Fruit fly (Drosophila melanogaster) whole organism, embryonic: ENCODE measurements around the gene CG8379.

Experiments used
- CG12769 ChIP-seq: fragments of 200-800 bp; sonication (Bioruptor generic); optimal IDR thresholded peaks from 2 replicates; lab custom pipeline; 2019; ENCODE audit warnings: missing biosample characterization, mild to moderate bottlenecking, missing genetic modification characterization, moderate library complexity
- CG14965 ChIP-seq: fragments of 200-800 bp; sonication (Bioruptor generic); optimal IDR thresholded peaks from 2 replicates; lab custom pipeline; 2016; ENCODE audit warnings: missing biosample characterization, missing genetic modification characterization, borderline replicate concordance
- CG15073 ChIP-seq: fragments of 200-800 bp; sonication (Bioruptor generic); optimal IDR thresholded peaks from 2 replicates; lab custom pipeline; 2016; ENCODE audit warnings: missing biosample characterization, missing genetic modification characterization
- CG1529 ChIP-seq: fragments of 200-800 bp; sonication (Bioruptor generic); optimal IDR thresholded peaks from 3 replicates; lab custom pipeline; 2018; ENCODE audit warnings: missing biosample characterization, missing genetic modification characterization
- CG15601 ChIP-seq: fragments of 200-800 bp; sonication (Bioruptor generic); optimal IDR thresholded peaks from 3 replicates; lab custom pipeline; 2019; ENCODE audit warnings: missing biosample characterization, mild to moderate bottlenecking, missing genetic modification characterization, moderate library complexity
- CG15696 ChIP-seq: fragments of 200-800 bp; sonication (Bioruptor generic); optimal IDR thresholded peaks from 2 replicates; lab custom pipeline; 2019; ENCODE audit warnings: missing biosample characterization, mild to moderate bottlenecking, missing genetic modification characterization, moderate library complexity
- CG1647 ChIP-seq: fragments of 200-800 bp; sonication (Bioruptor generic); optimal IDR thresholded peaks from 3 replicates; lab custom pipeline; 2016; ENCODE audit warnings: missing biosample characterization, missing genetic modification characterization
- CG17568 ChIP-seq: fragments of 200-800 bp; sonication (Bioruptor generic); optimal IDR thresholded peaks from 2 replicates; lab custom pipeline; 2018; ENCODE audit warnings: missing biosample characterization, mild to moderate bottlenecking, missing genetic modification characterization, moderate library complexity
- CG3163 ChIP-seq: fragments of 200-800 bp; sonication (Bioruptor generic); optimal IDR thresholded peaks from 3 replicates; lab custom pipeline; 2016; ENCODE audit warnings: missing biosample characterization, missing genetic modification characterization
- CG32772 ChIP-seq: fragments of 200-800 bp; sonication (Bioruptor generic); IDR thresholded peaks from 2 replicates; pipeline ENCODE4 v1.3.6; 2022; ENCODE audit warnings: missing biosample characterization, missing genetic modification characterization
- CG4707 ChIP-seq: fragments of 200-800 bp; sonication (Bioruptor generic); optimal IDR thresholded peaks from 2 replicates; lab custom pipeline; 2018; ENCODE audit warnings: missing biosample characterization, mild to moderate bottlenecking, missing genetic modification characterization, moderate library complexity
- CG4854 ChIP-seq: fragments of 200-800 bp; sonication (Bioruptor generic); optimal IDR thresholded peaks from 2 replicates; lab custom pipeline; 2016; ENCODE audit warnings: missing biosample characterization, missing genetic modification characterization, inconsistent platforms
- CG6272 ChIP-seq: fragments of 200-800 bp; sonication (Bioruptor generic); IDR thresholded peaks from 2 replicates; pipeline ENCODE4 v1.3.6; 2022; ENCODE audit warnings: missing biosample characterization, missing genetic modification characterization
- CG6689 ChIP-seq: fragments of 200-800 bp; sonication (Bioruptor generic); IDR thresholded peaks from 2 replicates; pipeline ENCODE4 v1.3.6; 2022; ENCODE audit warnings: missing biosample characterization, missing genetic modification characterization
- CG6813 ChIP-seq: fragments of 200-800 bp; sonication (Bioruptor generic); optimal IDR thresholded peaks from 2 replicates; lab custom pipeline; 2017; ENCODE audit warnings: missing biosample characterization, missing genetic modification characterization, mild to moderate bottlenecking, moderate library complexity, missing genetic modification reagents
- CG6854 ChIP-seq: fragments of 200-800 bp; sonication (Bioruptor generic); optimal IDR thresholded peaks from 3 replicates; lab custom pipeline; 2017; ENCODE audit warnings: missing biosample characterization, mild to moderate bottlenecking, missing genetic modification characterization
- CG8944 ChIP-seq: fragments of 200-800 bp; sonication (Bioruptor generic); optimal IDR thresholded peaks from 3 replicates; lab custom pipeline; 2016; ENCODE audit warnings: missing biosample characterization, missing genetic modification characterization
- CG9609 ChIP-seq: fragments of 200-800 bp; sonication (Bioruptor generic); optimal IDR thresholded peaks from 3 replicates; lab custom pipeline; 2016; ENCODE audit warnings: missing biosample characterization, missing genetic modification characterization
- CG9727 ChIP-seq: fragments of 200-800 bp; sonication (Bioruptor generic); optimal IDR thresholded peaks from 3 replicates; lab custom pipeline; 2017; ENCODE audit warnings: missing biosample characterization, mild to moderate bottlenecking, missing genetic modification characterization
- Ets65A ChIP-seq: fragments of 200-800 bp; sonication (Bioruptor generic); peaks from one replicate; lab custom pipeline; 2016; ENCODE audit warnings: missing biosample characterization, missing genetic modification characterization
- Fer2 ChIP-seq: fragments of 200-800 bp; sonication (Bioruptor generic); optimal IDR thresholded peaks from 2 replicates; lab custom pipeline; 2018; ENCODE audit warnings: missing biosample characterization, mild to moderate bottlenecking, missing genetic modification characterization, moderate library complexity
- HHEX ChIP-seq: fragments of 200-800 bp; sonication (Bioruptor generic); optimal IDR thresholded peaks from 3 replicates; lab custom pipeline; 2017; ENCODE audit warnings: missing biosample characterization, mild to moderate bottlenecking, missing genetic modification characterization, missing genetic modification reagents
- Lim3 ChIP-seq: fragments of 200-800 bp; sonication (Bioruptor generic); IDR thresholded peaks from 2 replicates; pipeline ENCODE4 v1.3.6; 2022; ENCODE audit warnings: missing biosample characterization, missing genetic modification characterization
- Lpt ChIP-seq: fragments of >200 bp; optimal IDR thresholded peaks from 2 replicates; lab custom pipeline; 2018; ENCODE audit warnings: missing biosample characterization, missing genetic modification characterization
- Max ChIP-seq: fragments of 200-800 bp; sonication (Bioruptor generic); optimal IDR thresholded peaks from 2 replicates; lab custom pipeline; 2016; ENCODE audit warnings: missing biosample characterization, mild to moderate bottlenecking, missing genetic modification characterization
- Meics ChIP-seq: fragments of 200-800 bp; sonication (Bioruptor generic); optimal IDR thresholded peaks from 2 replicates; lab custom pipeline; 2017; ENCODE audit warnings: missing biosample characterization, mild to moderate bottlenecking, missing genetic modification characterization
- Poxn ChIP-seq: fragments of 200-800 bp; sonication (Bioruptor generic); IDR thresholded peaks from 2 replicates; pipeline ENCODE4 v1.3.6; 2022; ENCODE audit warnings: missing biosample characterization, missing genetic modification characterization
- Sox102F ChIP-seq: fragments of 200-800 bp; sonication (Bioruptor generic); optimal IDR thresholded peaks from 2 replicates; lab custom pipeline; 2018; ENCODE audit warnings: missing biosample characterization, mild to moderate bottlenecking, missing genetic modification characterization, moderate library complexity
- Ssrp ChIP-seq: fragments of 200-800 bp; sonication (Bioruptor generic); optimal IDR thresholded peaks from 2 replicates; lab custom pipeline; 2018; ENCODE audit warnings: missing biosample characterization, mild to moderate bottlenecking, missing genetic modification characterization, moderate library complexity
- ab ChIP-seq: fragments of 200-800 bp; sonication (Bioruptor generic); optimal IDR thresholded peaks from 2 replicates; lab custom pipeline; 2016; ENCODE audit warnings: missing biosample characterization, missing genetic modification characterization
- bowl ChIP-seq: fragments of 200-800 bp; sonication (Bioruptor generic); IDR thresholded peaks from 2 replicates; pipeline ENCODE4 v1.3.6; 2022; ENCODE audit warnings: missing biosample characterization, missing genetic modification characterization
- bsh ChIP-seq, 2 experiments: fragments of 200-800 bp; sonication (Bioruptor generic); optimal IDR thresholded peaks; 2 replicates each; lab custom pipeline; 2017 to 2018; ENCODE audit warnings: mild to moderate bottlenecking in 2 of 2, missing biosample characterization in 2 of 2, missing genetic modification characterization in 2 of 2, moderate library complexity in 1 of 2
- cg ChIP-seq: fragments of 200-800 bp; sonication (Bioruptor generic); optimal IDR thresholded peaks from 3 replicates; lab custom pipeline; 2019; ENCODE audit warnings: missing biosample characterization, mild to moderate bottlenecking, missing genetic modification characterization, moderate library complexity
- corto ChIP-seq: fragments of 200-800 bp; sonication (Bioruptor generic); optimal IDR thresholded peaks from 2 replicates; lab custom pipeline; 2016; ENCODE audit warnings: missing biosample characterization, mild to moderate bottlenecking, missing genetic modification characterization, moderate library complexity
- da ChIP-seq: fragments of 200-800 bp; sonication (Bioruptor generic); optimal IDR thresholded peaks from 2 replicates; lab custom pipeline; 2016; ENCODE audit warnings: missing biosample characterization, missing genetic modification characterization
- dmrt99B ChIP-seq: fragments of 200-800 bp; sonication (Bioruptor generic); optimal IDR thresholded peaks from 2 replicates; lab custom pipeline; 2018; ENCODE audit warnings: missing biosample characterization, mild to moderate bottlenecking, missing genetic modification characterization, moderate library complexity
- ems ChIP-seq: fragments of 200-800 bp; sonication (Bioruptor generic); optimal IDR thresholded peaks from 3 replicates; lab custom pipeline; 2016; ENCODE audit warnings: missing biosample characterization, missing genetic modification characterization
- esg ChIP-seq: fragments of 200-800 bp; sonication (Bioruptor generic); conservative IDR thresholded peaks from 2 replicates; pipeline ENCODE4 v1.3.6; 2022; ENCODE audit warnings: missing biosample characterization, missing genetic modification characterization
- gsb-n ChIP-seq: fragments of 200-800 bp; sonication (Bioruptor generic); optimal IDR thresholded peaks from 3 replicates; lab custom pipeline; 2018; ENCODE audit warnings: missing biosample characterization, mild to moderate bottlenecking, missing genetic modification characterization
- hbn ChIP-seq: fragments of 200-800 bp; sonication (Bioruptor generic); IDR thresholded peaks from 2 replicates; pipeline ENCODE4 v1.3.6; 2022; ENCODE audit warnings: missing biosample characterization, missing genetic modification characterization; ENCODE audit not compliant: partially characterized antibody
- knrl ChIP-seq: fragments of 200-800 bp; sonication (Bioruptor generic); IDR thresholded peaks from 3 replicates; pipeline ENCODE4 v1.3.6; 2022; ENCODE audit warnings: missing biosample characterization, missing genetic modification characterization; ENCODE audit not compliant: partially characterized antibody
- nerfin-2 ChIP-seq: fragments of 200-800 bp; sonication (Bioruptor generic); IDR thresholded peaks from 2 replicates; pipeline ENCODE4 v1.3.6; 2022; ENCODE audit warnings: missing biosample characterization, missing genetic modification characterization; ENCODE audit not compliant: partially characterized antibody
- nmo ChIP-seq: fragments of 200-800 bp; sonication (Bioruptor generic); optimal IDR thresholded peaks from 2 replicates; lab custom pipeline; 2018; ENCODE audit warnings: missing biosample characterization, mild to moderate bottlenecking, missing genetic modification characterization, moderate library complexity
- onecut ChIP-seq: fragments of 200-800 bp; sonication (Bioruptor generic); IDR thresholded peaks from 2 replicates; pipeline ENCODE4 v1.3.6; 2022; ENCODE audit warnings: missing biosample characterization, missing genetic modification characterization
- run ChIP-seq: fragments of 200-800 bp; sonication (Bioruptor generic); optimal IDR thresholded peaks from 3 replicates; lab custom pipeline; 2018; ENCODE audit warnings: missing biosample characterization, mild to moderate bottlenecking, missing genetic modification characterization
- so ChIP-seq: fragments of 200-800 bp; sonication (Bioruptor generic); IDR thresholded peaks from 3 replicates; pipeline ENCODE4 v1.3.6; 2022; ENCODE audit warnings: missing biosample characterization, missing genetic modification characterization
- tin ChIP-seq: fragments of 200-800 bp; sonication (Bioruptor generic); optimal IDR thresholded peaks from 3 replicates; lab custom pipeline; 2016; ENCODE audit warnings: missing biosample characterization, missing genetic modification characterization
- tio ChIP-seq: fragments of 200-800 bp; sonication (Bioruptor generic); optimal IDR thresholded peaks from 2 replicates; lab custom pipeline; 2017; ENCODE audit warnings: missing biosample characterization, missing genetic modification characterization, inconsistent platforms
- zfh1 ChIP-seq: fragments of 200-800 bp; sonication (Bioruptor generic); IDR thresholded peaks from 3 replicates; pipeline ENCODE4 v1.3.6; 2022; ENCODE audit warnings: missing biosample characterization, missing genetic modification characterization

The CG8379 gene

DNA sequence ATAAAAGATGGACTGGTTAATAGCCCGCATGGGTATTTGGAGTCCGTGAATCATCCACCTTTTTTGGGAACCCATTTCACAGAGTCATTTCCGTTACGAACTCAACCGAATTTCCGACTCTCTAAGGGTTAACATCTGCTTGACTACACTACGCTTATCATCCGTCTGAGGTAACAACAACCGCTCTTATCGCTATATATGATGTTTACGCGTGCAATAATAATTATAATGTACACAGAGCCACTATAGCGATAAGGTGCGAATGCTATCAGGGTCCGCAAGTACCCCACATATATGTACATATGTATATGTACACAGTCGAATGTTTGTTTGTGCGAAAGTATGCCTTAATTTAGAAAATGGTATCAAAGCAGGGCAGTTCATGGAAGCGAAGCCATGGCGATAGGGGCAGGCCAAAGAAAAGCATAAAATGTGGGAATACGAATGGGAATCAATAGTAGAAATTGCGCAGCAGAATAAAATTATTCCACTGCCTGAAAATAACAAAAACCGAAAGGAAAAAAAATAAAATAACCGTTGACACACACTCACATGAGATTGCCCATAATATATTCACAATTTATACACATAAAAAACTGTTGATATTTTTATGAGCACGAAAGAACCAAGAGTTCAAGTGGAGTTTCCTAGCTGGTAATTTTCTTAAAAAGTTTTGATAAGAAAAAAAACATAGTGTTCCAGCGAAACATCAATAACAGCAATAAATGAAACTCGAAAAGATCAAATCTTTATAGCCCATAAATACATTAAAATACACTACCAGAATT is 13.6 kb upstream of the CG8379 start (continued):
- TF ChIP-seq CG12769 (peak; percentile 96), CG1647 (GFP tag; lab: Kevin White, UChicago) (peak; percentile 73), CG3163 (GFP tag; lab: Kevin White, UChicago) (peak; percentile 57), CG6854 (GFP tag; lab: Kevin White, UChicago) (peak; percentile 82), run (peak; percentile 77), ems (GFP tag; lab: Kevin White, UChicago) (peak; percentile 77), CG32772 (GFP tag; lab: Robert Waterston, UW) (peak; percentile 60), CG1529 (GFP tag; lab: Kevin White, UChicago) (peak; percentile 90), zfh1 (peak; percentile 66), CG6272 (GFP tag; lab: Robert Waterston, UW) (no peak), knrl (GFP tag; lab: Robert Waterston, UW) (no peak), HHEX (GFP tag; lab: Kevin White, UChicago) (peak; percentile 93), ab (GFP tag; lab: Kevin White, UChicago) (no peak), CG6813 (GFP tag; lab: Kevin White, UChicago) (peak; percentile 94), dmrt99B (peak; percentile 56), cg (GFP tag; lab: Kevin White, UChicago) (peak; percentile 33), gsb-n (tag; lab: Kevin White, UChicago) (peak; percentile 86), Sox102F (GFP tag; lab: Kevin White, UChicago) (peak; percentile 66), CG14965 (GFP tag; lab: Kevin White, UChicago) (peak; percentile 67), CG6689 (GFP tag; lab: Robert Waterston, UW) (peak; percentile 55), CG17568 (peak; percentile 96), Meics (GFP tag; lab: Kevin White, UChicago) (peak; percentile 72), nmo (GFP tag; lab: Kevin White, UChicago) (peak; percentile 53), Poxn (GFP tag; lab: Robert Waterston, UW) (no peak), da (GFP tag; lab: Kevin White, UChicago) (peak; percentile 74), CG9727 (peak; percentile 77), tin (GFP tag; lab: Kevin White, UChicago) (no peak), bowl (GFP tag; lab: Robert Waterston, UW) (peak; percentile 67), tio (GFP tag; lab: Kevin White, UChicago) (peak; percentile 64), CG8944 (GFP tag; lab: Kevin White, UChicago) (peak; percentile 55), corto (peak; percentile 10), CG15601 (peak; percentile 96), Fer2 (peak; percentile 76), Lpt (no peak), Max (peak; percentile 71), Ets65A (GFP tag; lab: Kevin White, UChicago) (peak; percentile 74), CG15073 (peak; percentile 5), esg (no peak), bsh (GFP tag; optimal IDR thresholded peaks at IDR 0.05; lab: Kevin White, UChicago) (peak in 1 of 2 experiments; percentile 88), so (GFP tag; lab: Robert Waterston, UW) (peak; percentile 89), CG9609 (peak; percentile 39), onecut (peak; percentile 86), CG4707 (GFP tag; lab: Kevin White, UChicago) (peak; percentile 95), Ssrp (tag; lab: Kevin White, UChicago) (no peak), CG4854 (peak; percentile 87), hbn (GFP tag; lab: Robert Waterston, UW) (no peak), CG15696 (tag; lab: Kevin White, UChicago) (peak; percentile 89), nerfin-2 (no peak), Lim3 (GFP tag; lab: Robert Waterston, UW) (no peak; the same call in 1 of the 2 replicates)
